Worm (Caenorhabditis elegans) whole organism, L2 larva: ENCODE data around the gene C55A6.7.

Source experiments
- mdl-1 ChIP-seq, 2 experiments: fragments of 150-350 bp in 1 of 2; sonication (generic microtip) in 1 of 2; optimal IDR thresholded peaks; 2 replicates each; lab custom pipeline; 2017; ENCODE audit warnings: missing biosample characterization in 2 of 2, missing genetic modification characterization in 2 of 2
- nhr-25 ChIP-seq: fragments of 150-350 bp; sonication (generic microtip); optimal IDR thresholded peaks from 3 replicates; lab custom pipeline; 2014; ENCODE audit warnings: missing biosample characterization, missing genetic modification characterization

DNA sequence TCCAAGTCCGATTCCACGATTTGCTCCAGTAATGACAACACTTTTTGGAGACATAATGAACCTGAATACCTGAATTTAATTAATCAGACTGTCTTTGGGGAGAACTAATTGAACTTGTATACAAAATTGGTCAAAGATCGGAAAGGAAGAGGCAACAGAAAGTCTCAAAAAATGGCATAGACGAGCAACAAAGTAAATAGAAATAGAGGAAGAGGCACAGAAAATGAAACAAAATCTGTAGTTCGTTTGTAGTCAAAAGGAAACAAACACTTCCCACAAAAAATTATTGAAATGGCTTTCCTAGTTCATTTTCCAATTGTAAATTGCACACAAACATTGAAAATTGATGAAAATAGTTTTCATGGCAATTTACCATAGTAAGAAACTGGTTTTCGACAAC, 5.7 kb downstream of the C55A6.7 start, which contains the start of gene C55A6.6:
- no peak for TF ChIP-seq mdl-1 (tag; optimal IDR thresholded peaks at IDR 0.05; lab: Kevin White, UChicago)
- no peak for TF ChIP-seq nhr-25
